Worm (Caenorhabditis elegans) whole organism, early embryonic: ENCODE data around the gene fbxc-48.

ENCODE experiments used
- ama-1 ChIP-seq: fragments of 150-350 bp; optimal IDR thresholded peaks from 2 replicates; lab custom pipeline; 2014
- hmg-4 ChIP-seq: fragments of 200-800 bp; sonication (Bioruptor generic); optimal IDR thresholded peaks from 2 replicates; lab custom pipeline; 2018; ENCODE audit warnings: mild to moderate bottlenecking, missing genetic modification characterization, missing compliant biosample characterization

- TF ChIP-seq ama-1 (lab: Kevin White, UChicago) (no peak), hmg-4 (GFP tag; lab: Kevin White, UChicago) (no peak)
These were observed 46.2 kb upstream of the fbxc-48 start, which contains the start of gene F46F5.16 for ce11 chrII:786938-787337.
